Fruit fly (Drosophila melanogaster): ENCODE measurements around the gene RpL27.

The RpL27 gene

dm6 chr3R:25684859-25685258 lies at the start of gene RpL27:
Gene RpL27, minus strand, starts transcription at chr3R:25685051.
- peak; percentile 73 for TF ChIP-seq noc (tag; optimal IDR thresholded peaks at IDR 0.05)

- TF ChIP-seq noc (tag; optimal IDR thresholded peaks at IDR 0.05), result no peak
These were observed 38.9 kb upstream of the RpL27 start for dm6 chr3R:25723795-25724194.

- no peak for TF ChIP-seq noc (tag; optimal IDR thresholded peaks at IDR 0.05)
These were observed 36.2 kb upstream of the RpL27 start for dm6 chr3R:25721030-25721429.

- peak; percentile 90 for TF ChIP-seq noc (tag; optimal IDR thresholded peaks at IDR 0.05)
These were observed 35.2 kb upstream of the RpL27 start for dm6 chr3R:25720024-25720574.

- no peak for TF ChIP-seq noc (tag; optimal IDR thresholded peaks at IDR 0.05)
These were observed 9.4 kb upstream of the RpL27 start for dm6 chr3R:25694167-25694689.

- no peak for TF ChIP-seq noc (tag; optimal IDR thresholded peaks at IDR 0.05)
These were observed 2.0 kb upstream of the RpL27 start, which contains the start of gene CLS for dm6 chr3R:25686698-25687420. Gene CLS, minus strand, starts transcription at chr3R:25687370.

dm6 chr3R:25680528-25680927 lies 4.3 kb downstream of the RpL27 start, which contains the start of the genes CG4743 and Idh3g:
Gene CG4743, minus strand, starts transcription at chr3R:25680550.
Gene Idh3g, plus strand, starts transcription at chr3R:25680845.
- peak; percentile 95 for TF ChIP-seq noc (tag; optimal IDR thresholded peaks at IDR 0.05)

- TF ChIP-seq noc (tag; optimal IDR thresholded peaks at IDR 0.05), result no peak
These were observed 6.3 kb downstream of the RpL27 start, which contains the start of the genes CG4730 and CG5039 for dm6 chr3R:25678489-25679082. Gene CG4730, minus strand, starts transcription at chr3R:25678682. Gene CG5039, plus strand, starts transcription at chr3R:25678683.

- TF ChIP-seq noc (tag; optimal IDR thresholded peaks at IDR 0.05), result no peak
These were observed 19.3 kb downstream of the RpL27 start, which contains the start of gene Lgr3 for dm6 chr3R:25665509-25665908. Gene Lgr3, plus strand, starts transcription at chr3R:25665809.

dm6 chr3R:25662358-25662757 lies 22.5 kb downstream of the RpL27 start:
- no peak for TF ChIP-seq noc (tag; optimal IDR thresholded peaks at IDR 0.05)

dm6 chr3R:25661531-25662193 lies 23.2 kb downstream of the RpL27 start, which contains the start of gene RASSF8:
Gene RASSF8, plus strand, starts transcription at chr3R:25661795.
- TF ChIP-seq noc (tag; optimal IDR thresholded peaks at IDR 0.05), result no peak

- TF ChIP-seq noc (tag; optimal IDR thresholded peaks at IDR 0.05), result no peak
These were observed 23.8 kb downstream of the RpL27 start, which contains the start of gene Tnks for dm6 chr3R:25660985-25661530. Gene Tnks, minus strand, starts transcription at chr3R:25661286.

dm6 chr3R:25659857-25660417 lies 24.9 kb downstream of the RpL27 start:
- TF ChIP-seq noc (tag; optimal IDR thresholded peaks at IDR 0.05), result no peak

dm6 chr3R:25652066-25652720 lies 32.7 kb downstream of the RpL27 start:
- TF ChIP-seq noc (tag; optimal IDR thresholded peaks at IDR 0.05), result no peak

- TF ChIP-seq noc (tag; optimal IDR thresholded peaks at IDR 0.05), result no peak
These were observed 33.4 kb downstream of the RpL27 start for dm6 chr3R:25651414-25651813.
